Fruit fly (Drosophila melanogaster) whole organism, embryonic: ENCODE results near the gene PIP82.

Experiments
- Atf6 ChIP-seq: fragments of 200-800 bp; sonication (Bioruptor generic); IDR thresholded peaks from 2 replicates; pipeline ENCODE4 v1.3.6; 2022; ENCODE audit warnings: missing biosample characterization, missing genetic modification characterization
- Bdp1 ChIP-seq: fragments of 200-800 bp; sonication (Bioruptor generic); optimal IDR thresholded peaks from 3 replicates; lab custom pipeline; 2016; ENCODE audit warnings: missing biosample characterization, missing genetic modification characterization
- Blimp-1 ChIP-seq: fragments of 200-800 bp; sonication (Bioruptor generic); optimal IDR thresholded peaks from 3 replicates; lab custom pipeline; 2018; ENCODE audit warnings: missing biosample characterization, missing genetic modification characterization, mild to moderate bottlenecking, moderate library complexity, missing genetic modification reagents
- CG10366 ChIP-seq: fragments of 200-800 bp; sonication (Bioruptor generic); IDR thresholded peaks from 2 replicates; pipeline ENCODE4 v1.3.6; 2022; ENCODE audit warnings: missing biosample characterization, missing genetic modification characterization
- CG10959 ChIP-seq: fragments of 200-800 bp; sonication (Bioruptor generic); IDR thresholded peaks from 2 replicates; pipeline ENCODE4 v1.3.6; 2022; ENCODE audit warnings: missing biosample characterization, missing genetic modification characterization
- CG11504 ChIP-seq: fragments of 200-800 bp; sonication (Bioruptor generic); optimal IDR thresholded peaks from 3 replicates; lab custom pipeline; 2019; ENCODE audit warnings: missing biosample characterization, mild to moderate bottlenecking, missing genetic modification characterization, moderate library complexity
- CG11695 ChIP-seq: fragments of 200-800 bp; sonication (Bioruptor generic); IDR thresholded peaks from 3 replicates; pipeline ENCODE4 v1.3.6; 2022; ENCODE audit warnings: missing biosample characterization, missing genetic modification characterization
- CG11723 ChIP-seq: fragments of 200-800 bp; sonication (Bioruptor generic); optimal IDR thresholded peaks from 2 replicates; lab custom pipeline; 2017; ENCODE audit warnings: missing biosample characterization, mild to moderate bottlenecking, missing genetic modification characterization
- CG13123 ChIP-seq: fragments of 200-800 bp; sonication (Bioruptor generic); optimal IDR thresholded peaks from 2 replicates; lab custom pipeline; 2016; ENCODE audit warnings: missing biosample characterization, missing genetic modification characterization
- CG13287 ChIP-seq: fragments of 200-800 bp; sonication (Bioruptor generic); IDR thresholded peaks from 2 replicates; pipeline ENCODE4 v1.3.6; 2022; ENCODE audit warnings: missing biosample characterization, missing genetic modification characterization; ENCODE audit not compliant: partially characterized antibody
- CG14965 ChIP-seq: fragments of 200-800 bp; sonication (Bioruptor generic); optimal IDR thresholded peaks from 2 replicates; lab custom pipeline; 2016; ENCODE audit warnings: missing biosample characterization, missing genetic modification characterization, borderline replicate concordance
- CG15011 ChIP-seq: fragments of 200-800 bp; sonication (Bioruptor generic); optimal IDR thresholded peaks from 3 replicates; lab custom pipeline; 2018; ENCODE audit warnings: missing biosample characterization, mild to moderate bottlenecking, missing genetic modification characterization
- CG16779 ChIP-seq: fragments of 200-800 bp; sonication (Bioruptor generic); IDR thresholded peaks from 2 replicates; pipeline ENCODE4 v1.3.6; 2022; ENCODE audit warnings: missing biosample characterization, missing genetic modification characterization
- CG17328 ChIP-seq: fragments of 200-800 bp; sonication (Bioruptor generic); IDR thresholded peaks from 2 replicates; pipeline ENCODE4 v1.3.6; 2022; ENCODE audit warnings: missing biosample characterization, missing genetic modification characterization
- CG17359 ChIP-seq: fragments of 200-800 bp; sonication (Bioruptor generic); optimal IDR thresholded peaks from 3 replicates; lab custom pipeline; 2018; ENCODE audit warnings: missing biosample characterization, mild to moderate bottlenecking, missing genetic modification characterization, moderate library complexity
- CG18619 ChIP-seq: fragments of 200-800 bp; sonication (Bioruptor generic); optimal IDR thresholded peaks from 3 replicates; lab custom pipeline; 2017; ENCODE audit warnings: missing biosample characterization, mild to moderate bottlenecking, missing genetic modification characterization
- CG2202 ChIP-seq: fragments of 200-800 bp; sonication (Bioruptor generic); optimal IDR thresholded peaks from 2 replicates; lab custom pipeline; 2018; ENCODE audit warnings: missing biosample characterization, mild to moderate bottlenecking, missing genetic modification characterization
- CG4617 ChIP-seq: fragments of 200-800 bp; sonication (Bioruptor generic); optimal IDR thresholded peaks from 3 replicates; lab custom pipeline; 2016; ENCODE audit warnings: missing biosample characterization, missing genetic modification characterization, borderline replicate concordance
- CG5180 ChIP-seq: fragments of 200-800 bp; sonication (Bioruptor generic); optimal IDR thresholded peaks from 3 replicates; lab custom pipeline; 2017; ENCODE audit warnings: missing biosample characterization, missing genetic modification characterization, mild to moderate bottlenecking, moderate library complexity, missing genetic modification reagents
- CG6791 ChIP-seq: fragments of 200-800 bp; sonication (Bioruptor generic); IDR thresholded peaks from 3 replicates; pipeline ENCODE4 v1.3.6; 2022; ENCODE audit warnings: missing biosample characterization, missing genetic modification characterization; ENCODE audit not compliant: partially characterized antibody
- CG9876 ChIP-seq: fragments of 200-800 bp; sonication (Bioruptor generic); optimal IDR thresholded peaks from 2 replicates; lab custom pipeline; 2016; ENCODE audit warnings: missing biosample characterization, missing genetic modification characterization
- Dad ChIP-seq: fragments of 200-800 bp; sonication (Bioruptor generic); optimal IDR thresholded peaks from 3 replicates; lab custom pipeline; 2016; ENCODE audit warnings: missing biosample characterization, missing genetic modification characterization
- Dll ChIP-seq: fragments of 200-800 bp; sonication (Bioruptor generic); IDR thresholded peaks from 4 replicates; pipeline ENCODE4 v1.3.6; 2022; ENCODE audit warnings: missing biosample characterization, missing genetic modification characterization; ENCODE audit not compliant: partially characterized antibody
- Doc3 ChIP-seq: fragments of 200-800 bp; sonication (Bioruptor generic); IDR thresholded peaks from 3 replicates; pipeline ENCODE4 v1.3.6; 2022; ENCODE audit warnings: missing biosample characterization, missing genetic modification characterization; ENCODE audit not compliant: partially characterized antibody
- Fer2 ChIP-seq: fragments of 200-800 bp; sonication (Bioruptor generic); optimal IDR thresholded peaks from 2 replicates; lab custom pipeline; 2018; ENCODE audit warnings: missing biosample characterization, mild to moderate bottlenecking, missing genetic modification characterization, moderate library complexity
- Gug ChIP-seq: fragments of 200-800 bp; sonication (Bioruptor generic); IDR thresholded peaks from 4 replicates; pipeline ENCODE4 v1.3.6; 2022; ENCODE audit warnings: missing biosample characterization, missing genetic modification characterization
- Hmx ChIP-seq: fragments of 200-800 bp; sonication (Bioruptor generic); optimal IDR thresholded peaks from 2 replicates; lab custom pipeline; 2016; ENCODE audit warnings: missing biosample characterization, missing genetic modification characterization
- Hr3 ChIP-seq: fragments of 200-800 bp; sonication (Bioruptor generic); optimal IDR thresholded peaks from 3 replicates; lab custom pipeline; 2016; ENCODE audit warnings: missing biosample characterization, missing genetic modification characterization
- Kr ChIP-seq: fragments of 200-800 bp; sonication (Bioruptor generic); optimal IDR thresholded peaks from 2 replicates; lab custom pipeline; 2017; ENCODE audit warnings: missing biosample characterization, mild to moderate bottlenecking, missing genetic modification characterization
- Nf-YA ChIP-seq: fragments of 200-800 bp; sonication (Bioruptor generic); IDR thresholded peaks from 2 replicates; pipeline ENCODE4 v1.3.6; 2022; ENCODE audit warnings: missing biosample characterization, missing genetic modification characterization
- Rfx ChIP-seq: fragments of 200-800 bp; sonication (Bioruptor generic); IDR thresholded peaks from 2 replicates; pipeline ENCODE4 v1.3.6; 2022; ENCODE audit warnings: missing biosample characterization, missing genetic modification characterization
- Rx ChIP-seq: fragments of 200-800 bp; sonication (Bioruptor generic); IDR thresholded peaks from 2 replicates; pipeline ENCODE4 v1.3.6; 2022; ENCODE audit warnings: missing biosample characterization, missing genetic modification characterization
- ara ChIP-seq: fragments of 200-800 bp; sonication (Bioruptor generic); IDR thresholded peaks from 2 replicates; pipeline ENCODE4 v1.3.6; 2022; ENCODE audit warnings: missing biosample characterization, missing genetic modification characterization
- ato ChIP-seq: fragments of 200-800 bp; sonication (Bioruptor generic); IDR thresholded peaks from 2 replicates; pipeline ENCODE4 v1.3.6; 2022; ENCODE audit warnings: missing biosample characterization, missing genetic modification characterization; ENCODE audit not compliant: partially characterized antibody
- ci ChIP-seq: fragments of 200-800 bp; sonication (Bioruptor generic); IDR thresholded peaks from 3 replicates; pipeline ENCODE4 v1.3.6; 2022; ENCODE audit warnings: missing biosample characterization, missing genetic modification characterization
- cwo ChIP-seq: fragments of 200-800 bp; sonication (Bioruptor generic); optimal IDR thresholded peaks from 3 replicates; lab custom pipeline; 2017; ENCODE audit warnings: missing biosample characterization, missing genetic modification characterization, mild to moderate bottlenecking, moderate library complexity, missing genetic modification reagents
- disco-r ChIP-seq: fragments of 200-800 bp; sonication (Bioruptor generic); optimal IDR thresholded peaks from 2 replicates; lab custom pipeline; 2016; ENCODE audit warnings: missing biosample characterization, missing genetic modification characterization
- ems ChIP-seq: fragments of 200-800 bp; sonication (Bioruptor generic); optimal IDR thresholded peaks from 3 replicates; lab custom pipeline; 2016; ENCODE audit warnings: missing biosample characterization, missing genetic modification characterization
- grau ChIP-seq: fragments of 200-800 bp; optimal IDR thresholded peaks from 3 replicates; lab custom pipeline; 2019; ENCODE audit warnings: missing biosample characterization, mild to moderate bottlenecking, missing genetic modification characterization, moderate library complexity
- ken ChIP-seq: fragments of 200-800 bp; sonication (Bioruptor generic); IDR thresholded peaks from 3 replicates; pipeline ENCODE4 v1.3.6; 2022; ENCODE audit warnings: missing biosample characterization, missing genetic modification characterization
- kni ChIP-seq: fragments of 200-800 bp; sonication (Bioruptor generic); optimal IDR thresholded peaks from 3 replicates; lab custom pipeline; 2017; ENCODE audit warnings: mild to moderate bottlenecking, missing biosample characterization, missing genetic modification reagents, missing genetic modification characterization
- nerfin-1 ChIP-seq: fragments of 200-800 bp; sonication (Bioruptor generic); optimal IDR thresholded peaks from 3 replicates; lab custom pipeline; 2019; ENCODE audit warnings: missing biosample characterization, mild to moderate bottlenecking, missing genetic modification characterization, moderate library complexity
- pfk ChIP-seq: fragments of 200-800 bp; sonication (Bioruptor generic); optimal IDR thresholded peaks from 2 replicates; lab custom pipeline; 2018; ENCODE audit warnings: missing biosample characterization, mild to moderate bottlenecking, missing genetic modification characterization, moderate library complexity
- pita ChIP-seq: fragments of 200-800 bp; sonication (Bioruptor generic); optimal IDR thresholded peaks from 2 replicates; lab custom pipeline; 2017; ENCODE audit warnings: missing biosample characterization, mild to moderate bottlenecking, missing genetic modification characterization
- rib ChIP-seq: fragments of 200-800 bp; sonication (Bioruptor generic); IDR thresholded peaks from 2 replicates; pipeline ENCODE4 v1.3.6; 2022; ENCODE audit warnings: missing biosample characterization, missing genetic modification characterization
- trh ChIP-seq: fragments of 200-800 bp; sonication (Bioruptor generic); optimal IDR thresholded peaks from 2 replicates; lab custom pipeline; 2016; ENCODE audit warnings: missing biosample characterization, missing genetic modification characterization
- tup ChIP-seq: fragments of 200-800 bp; sonication (Bioruptor generic); optimal IDR thresholded peaks from 2 replicates; lab custom pipeline; 2016; ENCODE audit warnings: missing biosample characterization, mild to moderate bottlenecking, missing genetic modification characterization, moderate library complexity
- unpg ChIP-seq: fragments of 200-800 bp; sonication (Bioruptor generic); optimal IDR thresholded peaks from 3 replicates; lab custom pipeline; 2018; ENCODE audit warnings: missing biosample characterization, mild to moderate bottlenecking, missing genetic modification characterization, moderate library complexity
- z ChIP-seq: fragments of 200-800 bp; sonication (Bioruptor generic); IDR thresholded peaks from 3 replicates; pipeline ENCODE4 v1.3.6; 2022; ENCODE audit warnings: missing biosample characterization, missing genetic modification characterization
- zen2 ChIP-seq: fragments of 200-800 bp; sonication (Bioruptor generic); IDR thresholded peaks from 3 replicates; pipeline ENCODE4 v1.3.6; 2022; ENCODE audit warnings: missing biosample characterization, missing genetic modification characterization; ENCODE audit not compliant: partially characterized antibody

PIP82 gene

dm6 chrX:8493473-8493872 lies 36.0 kb downstream of the PIP82 start (continued):
- TF ChIP-seq ken (GFP tag; lab: Robert Waterston, UW) (no peak), CG6791 (GFP tag; lab: Robert Waterston, UW) (no peak), Rx (GFP tag; lab: Robert Waterston, UW) (peak; percentile 39; the same call in 1 of the 2 replicates), CG10959 (GFP tag; lab: Robert Waterston, UW) (no peak), CG5180 (GFP tag; lab: Kevin White, UChicago) (no peak), pfk (no peak), ara (GFP tag; lab: Robert Waterston, UW) (peak; percentile 40; the same call in 1 of the 2 replicates), Kr (no peak), Atf6 (GFP tag; lab: Robert Waterston, UW) (peak; percentile 75), trh (GFP tag; lab: Kevin White, UChicago) (no peak), CG14965 (GFP tag; lab: Kevin White, UChicago) (no peak), Hmx (GFP tag; lab: Kevin White, UChicago) (no peak), ems (GFP tag; lab: Kevin White, UChicago) (no peak), kni (GFP tag; lab: Kevin White, UChicago) (no peak), CG18619 (peak; percentile 22), CG15011 (peak; percentile 29), CG13287 (GFP tag; lab: Robert Waterston, UW) (no peak), pita (GFP tag; lab: Kevin White, UChicago) (no peak), CG4617 (no peak), CG17328 (peak; percentile 29; the same call in 1 of the 2 replicates), z (GFP tag; lab: Robert Waterston, UW) (peak; percentile 58; the same call in 1 of the 3 replicates), Doc3 (GFP tag; lab: Robert Waterston, UW) (no peak), CG13123 (GFP tag; lab: Kevin White, UChicago) (no peak), Dll (no peak), Bdp1 (no peak), ato (GFP tag; lab: Robert Waterston, UW) (no peak), nerfin-1 (tag; lab: Kevin White, UChicago) (no peak), Dad (GFP tag; lab: Kevin White, UChicago) (no peak), CG16779 (no peak), grau (tag; lab: Kevin White, UChicago) (peak; percentile 35), Fer2 (tag; lab: Kevin White, UChicago) (no peak), unpg (GFP tag; lab: Kevin White, UChicago) (peak; percentile 51), Blimp-1 (GFP tag; lab: Kevin White, UChicago) (peak; percentile 2), tup (GFP tag; lab: Kevin White, UChicago) (no peak), disco-r (peak; percentile 8), CG2202 (tag; lab: Kevin White, UChicago) (no peak), CG10366 (GFP tag; lab: Robert Waterston, UW) (peak; percentile 48), CG11695 (GFP tag; lab: Robert Waterston, UW) (peak; percentile 64; the same call in 2 of the 3 replicates), zen2 (no peak), CG11723 (GFP tag; lab: Kevin White, UChicago) (no peak), cwo (GFP tag; lab: Kevin White, UChicago) (peak; percentile 36), Gug (GFP tag; lab: Robert Waterston, UW) (peak; percentile 42; the same call in 1 of the 4 replicates), ci (GFP tag; lab: Robert Waterston, UW) (peak; percentile 26; the same call in 1 of the 3 replicates), rib (GFP tag; lab: Robert Waterston, UW) (no peak), CG9876 (GFP tag; lab: Kevin White, UChicago) (no peak), Nf-YA (GFP tag; lab: Robert Waterston, UW) (0 out of 2 replicates have a peak, but pooled peaks have one; percentile 25), CG11504 (tag; lab: Kevin White, UChicago) (peak; percentile 13), Hr3 (no peak), CG17359 (peak; percentile 20), Rfx (GFP tag; lab: Robert Waterston, UW) (peak; percentile 78)
